Fruit fly (Drosophila melanogaster) whole organism, wandering third instar larva: ENCODE measurements around the gene NdufV3.

Experiments used
- Dfd ChIP-seq: fragments of >200 bp; optimal IDR thresholded peaks from 2 replicates; lab custom pipeline; 2017; ENCODE audit warnings: missing biosample characterization, missing genetic modification characterization
- HLH106 ChIP-seq: fragments of 200-800 bp; optimal IDR thresholded peaks from 3 replicates; lab custom pipeline; 2019; ENCODE audit warnings: missing biosample characterization, mild to moderate bottlenecking, missing genetic modification characterization, moderate library complexity
- Mio ChIP-seq: sonication (Bioruptor generic); optimal IDR thresholded peaks from 2 replicates; lab custom pipeline; 2016; ENCODE audit warnings: missing biosample characterization, missing genetic modification characterization
- Myc ChIP-seq: fragments of >200 bp; optimal IDR thresholded peaks from 2 replicates; lab custom pipeline; 2017
- N ChIP-seq: fragments of >200 bp; optimal IDR thresholded peaks from 2 replicates; lab custom pipeline; 2018; ENCODE audit warnings: missing biosample characterization, missing external identifiers, missing genetic modification characterization
- Rel ChIP-seq, 2 experiments: fragments of 200-800 bp; sonication (Bioruptor generic) in 1 of 2; optimal IDR thresholded peaks; 2 replicates in 1 of 2; 3 replicates in 1 of 2; lab custom pipeline; 2016 to 2019; ENCODE audit warnings: mild to moderate bottlenecking in 2 of 2, missing biosample characterization in 2 of 2, missing genetic modification characterization in 2 of 2, moderate library complexity in 1 of 2
- br ChIP-seq: fragments of 200-800 bp; sonication (Bioruptor generic); optimal IDR thresholded peaks from 2 replicates; lab custom pipeline; 2016; ENCODE audit warnings: missing biosample characterization, missing genetic modification characterization
- fru ChIP-seq: fragments of 200-800 bp; sonication (Bioruptor generic); optimal IDR thresholded peaks from 3 replicates; lab custom pipeline; 2016; ENCODE audit warnings: missing biosample characterization, mild to moderate bottlenecking, missing genetic modification characterization
- h ChIP-seq: fragments of 200-800 bp; sonication (Bioruptor generic); optimal IDR thresholded peaks from 3 replicates; lab custom pipeline; 2016; ENCODE audit warnings: missing biosample characterization, mild to moderate bottlenecking, missing genetic modification characterization
- pan ChIP-seq: fragments of >200 bp; optimal IDR thresholded peaks from 2 replicates; lab custom pipeline; 2017
- sv ChIP-seq: fragments of 200-800 bp; sonication (Bioruptor generic); optimal IDR thresholded peaks from 3 replicates; lab custom pipeline; 2016; ENCODE audit warnings: missing biosample characterization, missing genetic modification characterization
- usp ChIP-seq: fragments of >200 bp; optimal IDR thresholded peaks from 2 replicates; lab custom pipeline; 2017; ENCODE audit warnings: missing biosample characterization, missing genetic modification characterization

- TF ChIP-seq pan (lab: Kevin White, UChicago) (no peak), Myc (lab: Kevin White, UChicago) (no peak), Mio (GFP tag; lab: Kevin White, UChicago) (no peak), sv (GFP tag; lab: Kevin White, UChicago) (no peak), h (GFP tag; lab: Kevin White, UChicago) (no peak), N (GFP tag; lab: Kevin White, UChicago) (no peak), HLH106 (peak; percentile 24), usp (GFP tag; lab: Kevin White, UChicago) (no peak), br (GFP tag; lab: Kevin White, UChicago) (no peak), Rel (GFP tag; optimal IDR thresholded peaks at IDR 0.05; lab: Kevin White, UChicago) (no peak), Rel (tag; optimal IDR thresholded peaks at IDR 0.05; lab: Kevin White, UChicago) (no peak), Dfd (GFP tag; lab: Kevin White, UChicago) (no peak), fru (no peak)
These were observed 23.2 kb downstream of the NdufV3 start for dm6 chrX:11372764-11373712.
